Fruit fly (Drosophila melanogaster) S2 (cell line): ENCODE data around the gene Gyc89Db.

Source experiments
- CG8478 ChIP-seq: fragments of >200 bp; optimal IDR thresholded peaks from 2 replicates; lab custom pipeline; 2018
- CTCF ChIP-seq, 2 experiments: fragments of >200 bp; optimal IDR thresholded peaks; 2 replicates each; lab custom pipeline; 2018

DNA sequence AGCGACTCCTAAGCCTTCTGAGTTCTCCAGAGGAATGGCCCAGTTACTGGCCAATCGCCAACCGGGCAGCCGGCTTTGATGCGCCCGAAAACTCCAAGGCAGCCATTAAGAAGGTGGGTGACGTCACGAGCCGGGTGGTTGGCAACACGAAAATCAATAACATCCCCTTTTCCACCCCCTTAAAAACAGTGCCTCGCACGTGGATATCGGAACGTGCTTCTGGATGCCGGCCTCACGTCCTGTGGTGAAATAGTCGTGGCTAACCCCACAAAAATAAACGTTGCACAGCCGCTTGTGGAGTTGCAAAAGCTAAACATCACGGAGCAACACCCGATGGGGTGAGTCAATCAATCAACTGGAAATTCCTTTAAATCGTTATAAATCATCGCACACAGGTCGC, 20.3 kb upstream of the Gyc89Db start:
- TF ChIP-seq CTCF (optimal IDR thresholded peaks at IDR 0.05; lab: Kevin White, UChicago) (no peak), CG8478 (lab: Kevin White, UChicago) (no peak)
